Worm (Caenorhabditis elegans): ENCODE data around the gene F13A2.2.

The F13A2.2 gene

DNA sequence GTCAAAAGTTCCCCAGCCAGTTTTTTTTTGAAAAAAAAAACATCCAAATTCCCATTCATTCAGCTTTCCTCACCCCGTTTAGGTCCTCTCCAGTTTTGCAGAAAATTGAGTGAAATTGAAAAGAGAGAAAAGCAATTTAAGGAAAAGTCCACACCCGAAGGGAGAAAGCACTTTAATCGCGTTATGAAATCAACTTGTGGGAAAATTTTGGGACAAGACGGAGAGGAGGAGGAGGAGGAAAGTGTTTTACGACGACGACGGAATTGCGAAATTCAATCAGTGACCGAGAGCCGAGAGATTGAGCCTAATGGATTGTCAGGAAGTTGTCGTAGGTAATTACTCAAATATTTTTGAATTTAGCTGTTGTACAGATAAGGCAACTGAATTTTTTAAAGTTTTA is 27.0 kb downstream of the F13A2.2 start:
- TF ChIP-seq cebp-1 (GFP tag; IDR thresholded peaks at IDR 0.05) (peak; percentile 65; the same call in 1 of the 2 replicates), cebp-1 (tag; optimal IDR thresholded peaks at IDR 0.05) (peak; percentile 94), fkh-3 (tag; optimal IDR thresholded peaks at IDR 0.05) (no peak)

DNA sequence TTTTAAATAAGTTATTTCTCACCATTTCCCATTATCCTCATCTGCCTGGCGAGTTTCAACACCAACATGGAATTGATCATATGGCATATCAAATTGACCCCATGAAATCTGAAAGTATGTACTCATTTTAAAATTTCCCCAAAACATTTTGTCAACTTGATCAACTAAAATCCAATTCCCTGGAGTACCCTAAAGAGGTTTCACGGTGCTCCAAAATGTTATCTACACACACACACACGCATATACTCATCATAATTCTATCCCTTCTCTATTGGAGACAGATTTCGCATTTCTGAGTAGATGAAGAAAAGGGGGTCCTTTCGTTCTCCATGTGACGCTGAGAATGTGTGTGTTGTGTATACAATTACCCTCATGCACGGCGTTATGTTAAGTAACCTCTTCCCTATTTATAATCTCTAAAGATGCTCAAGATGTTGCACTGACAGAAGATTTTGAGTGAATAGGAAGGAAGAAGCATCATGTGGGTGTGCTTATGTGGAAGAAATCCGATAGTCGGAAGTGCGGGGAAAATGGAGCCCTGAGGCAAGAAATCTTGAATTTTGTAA is 28.3 kb downstream of the F13A2.2 start:
- no peak for TF ChIP-seq tbx-9 (tag; optimal IDR thresholded peaks at IDR 0.05; ENCODE audit: borderline replicate concordance)
- no peak for TF ChIP-seq ztf-22 (GFP tag; optimal IDR thresholded peaks at IDR 0.05)
- no peak for TF ChIP-seq Y56A3A.18 (GFP tag; IDR thresholded peaks at IDR 0.05)
- TF ChIP-seq nfya-2 (GFP tag; IDR thresholded peaks at IDR 0.05), result no peak
- TF ChIP-seq hmg-20 (GFP tag; IDR thresholded peaks at IDR 0.05), result no peak
- TF ChIP-seq hmg-1.2 (GFP tag; IDR thresholded peaks at IDR 0.05), result no peak
- TF ChIP-seq sptf-2 (GFP tag; optimal IDR thresholded peaks at IDR 0.05), result no peak
- TF ChIP-seq ztf-28 (GFP tag; IDR thresholded peaks at IDR 0.05), result no peak
- TF ChIP-seq him-1 (tag; optimal IDR thresholded peaks at IDR 0.05), result no peak
- no peak for TF ChIP-seq cebp-1 (GFP tag; IDR thresholded peaks at IDR 0.05)
- TF ChIP-seq cebp-1 (tag; optimal IDR thresholded peaks at IDR 0.05), result no peak
- no peak for TF ChIP-seq lsl-1 (GFP tag; optimal IDR thresholded peaks at IDR 0.05)
- no peak for TF ChIP-seq Y53F4B.3 (GFP tag; IDR thresholded peaks at IDR 0.05)
- no peak for TF ChIP-seq bed-2 (GFP tag; IDR thresholded peaks at IDR 0.05)
- TF ChIP-seq ccch-3 (GFP tag; optimal IDR thresholded peaks at IDR 0.05), result no peak
- no peak for TF ChIP-seq attf-5 (GFP tag; optimal IDR thresholded peaks at IDR 0.05)
- no peak for TF ChIP-seq F55B11.4 (tag; optimal IDR thresholded peaks at IDR 0.05; ENCODE audit: borderline replicate concordance, insufficient read depth)
- no peak for TF ChIP-seq F22D6.2 (tag; optimal IDR thresholded peaks at IDR 0.05)
- no peak for TF ChIP-seq mcd-1 (GFP tag; IDR thresholded peaks at IDR 0.05)
- TF ChIP-seq dpl-1 (GFP tag; optimal IDR thresholded peaks at IDR 0.05), result no peak
- TF ChIP-seq B0261.1 (tag; optimal IDR thresholded peaks at IDR 0.05), result no peak

DNA sequence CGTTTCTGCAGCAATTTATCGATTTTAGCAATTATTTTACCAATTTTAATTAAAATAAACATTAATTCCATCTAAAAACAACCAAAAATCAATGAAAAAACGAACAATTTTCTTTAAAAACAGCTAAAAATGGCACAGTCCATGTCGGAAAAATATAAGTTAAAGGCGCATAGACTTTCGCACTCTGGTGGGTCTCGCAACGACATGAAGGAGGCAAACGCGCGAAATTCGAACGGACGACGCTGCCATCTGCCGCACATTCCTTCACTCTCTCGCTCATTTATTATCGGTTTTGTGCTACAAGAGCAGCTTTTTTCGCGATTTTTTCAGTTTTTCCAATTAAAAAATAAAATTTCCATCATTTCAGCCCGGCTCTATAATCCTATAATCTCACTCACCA is 37.6 kb downstream of the F13A2.2 start, which contains the start of gene mcm-7:
mcm-7 (plus strand) TSS at position 368 of the 400 bp plus-strand sequence.
- TF ChIP-seq Y67H2A.10 (GFP tag; conservative IDR thresholded peaks at IDR 0.05), result no peak
- peak; percentile 74 for TF ChIP-seq ceh-91 (GFP tag; IDR thresholded peaks at IDR 0.05)
- no peak for TF ChIP-seq attf-6 (GFP tag; IDR thresholded peaks at IDR 0.05)
- TF ChIP-seq D2030.7 (GFP tag; IDR thresholded peaks at IDR 0.05), result peak; percentile 58
- peak; percentile 30 for TF ChIP-seq tbp1 (GFP tag; optimal IDR thresholded peaks at IDR 0.05)
- TF ChIP-seq ets-4 (GFP tag; optimal IDR thresholded peaks at IDR 0.05), result no peak
- no peak for TF ChIP-seq ceh-40 (GFP tag; IDR thresholded peaks at IDR 0.05)
- no peak for TF ChIP-seq F37B4.10 (GFP tag; IDR thresholded peaks at IDR 0.05)
- TF ChIP-seq zfh-2 (GFP tag; conservative IDR thresholded peaks at IDR 0.05), result no peak
- TF ChIP-seq lin-40 (tag; optimal IDR thresholded peaks at IDR 0.05), result no peak
- TF ChIP-seq ekl-4 (GFP tag; IDR thresholded peaks at IDR 0.05), result no peak
- peak; percentile 93 for TF ChIP-seq F33H1.4 (GFP tag; IDR thresholded peaks at IDR 0.05)
- TF ChIP-seq ztf-28 (GFP tag; IDR thresholded peaks at IDR 0.05), result no peak
- TF ChIP-seq madf-6 (GFP tag; IDR thresholded peaks at IDR 0.05), result peak; percentile 91
- no peak for TF ChIP-seq repo-1 (tag; optimal IDR thresholded peaks at IDR 0.05)
- TF ChIP-seq atf-7 (tag; optimal IDR thresholded peaks at IDR 0.05), result no peak
- peak; percentile 53 for TF ChIP-seq snpc-3.4 (tag; optimal IDR thresholded peaks at IDR 0.05)
- no peak for TF ChIP-seq Y56A3A.18 (GFP tag; IDR thresholded peaks at IDR 0.05)
- TF ChIP-seq efl-1 (GFP tag; optimal IDR thresholded peaks at IDR 0.05), result peak; percentile 93
- TF ChIP-seq attf-3 (GFP tag; conservative IDR thresholded peaks at IDR 0.05), result 0 out of 2 replicates have a peak, but pooled peaks have one; percentile 33
- no peak for TF ChIP-seq hlh-26 (GFP tag; conservative IDR thresholded peaks at IDR 0.05)
- TF ChIP-seq tbx-9 (tag; optimal IDR thresholded peaks at IDR 0.05; ENCODE audit: borderline replicate concordance), result no peak
- no peak for TF ChIP-seq B0336.3 (GFP tag; IDR thresholded peaks at IDR 0.05)
- TF ChIP-seq somi-1 (GFP tag; optimal IDR thresholded peaks at IDR 0.05), result no peak
- TF ChIP-seq ztf-3 (GFP tag; optimal IDR thresholded peaks at IDR 0.05), result no peak
- TF ChIP-seq nfya-1 (tag; optimal IDR thresholded peaks at IDR 0.05; ENCODE audit: borderline replicate concordance, insufficient read depth), result no peak
- TF ChIP-seq fkh-3 (tag; optimal IDR thresholded peaks at IDR 0.05), result no peak
- no peak for TF ChIP-seq hrde-1 (tag; optimal IDR thresholded peaks at IDR 0.05; ENCODE audit: borderline replicate concordance)

Measured in whole organism, young adult.